Worm (Caenorhabditis elegans): Measurements from ENCODE around the gene F54B3.4.

DNA sequence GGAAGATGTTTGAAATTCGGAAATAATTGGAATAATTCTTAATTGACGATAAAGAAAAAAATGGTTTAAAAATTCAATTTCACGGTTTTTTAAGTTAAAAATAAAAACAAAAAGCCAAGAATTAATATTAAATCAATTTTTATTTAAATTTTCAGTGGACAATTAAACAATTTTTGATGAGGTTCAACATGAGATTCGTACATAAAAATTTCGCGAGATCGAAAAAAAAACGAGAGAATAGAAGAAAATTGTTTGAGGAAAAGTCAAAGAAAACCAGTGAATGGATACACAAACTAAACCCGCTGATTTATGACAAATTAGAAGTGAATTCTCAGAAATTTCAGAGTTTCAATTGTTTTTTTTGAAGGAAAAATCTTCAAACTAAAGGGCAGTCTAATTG, 941 bp downstream of the F54B3.4 start, which contains the start of gene F54B3.2:
- TF ChIP-seq ama-1 (optimal IDR thresholded peaks at IDR 0.05) = no peak
- no peak for TF ChIP-seq nfya-1 (tag; optimal IDR thresholded peaks at IDR 0.05)
- no peak for TF ChIP-seq pqm-1 (tag; optimal IDR thresholded peaks at IDR 0.05)
- TF ChIP-seq ceh-24 (tag; optimal IDR thresholded peaks at IDR 0.05) = no peak
- no peak for TF ChIP-seq ceh-34 (tag; optimal IDR thresholded peaks at IDR 0.05)
- no peak for TF ChIP-seq dve-1 (tag; optimal IDR thresholded peaks at IDR 0.05)

Measured in whole organism, late embryonic.